Worm (Caenorhabditis elegans): ENCODE results near the gene mars-1.
A peak's percentile ranks its signal among the peaks of the same experiment; 100 is the strongest.

Gene mars-1

DNA sequence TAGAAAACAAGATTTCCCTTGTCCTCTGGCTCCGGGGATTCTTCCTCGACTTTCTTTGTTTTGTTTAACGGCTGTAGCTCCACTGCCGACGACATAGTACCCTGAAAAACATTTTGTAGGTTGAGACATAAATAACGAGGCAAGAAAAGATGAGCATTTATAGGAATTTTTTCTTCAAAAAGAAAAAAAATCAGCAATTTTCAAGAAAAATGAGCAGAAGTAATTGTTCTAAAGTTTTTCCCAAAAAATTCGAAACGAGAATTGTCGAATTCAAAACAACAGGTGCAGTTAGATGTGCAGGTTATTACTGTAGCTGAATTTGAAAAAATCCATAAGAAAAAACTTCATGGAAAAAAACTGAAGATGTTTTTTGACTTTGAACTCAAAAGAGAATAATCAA is 20.1 kb upstream of the mars-1 start, which contains the start of gene ent-1:
Gene ent-1, minus strand, starts transcription at position 101 of the 400 bp plus-strand sequence.
- peak in 1 of 2 experiments; percentile 9 for TF ChIP-seq lsy-2 (tag; optimal IDR thresholded peaks at IDR 0.05)
- no peak for TF ChIP-seq ZK546.5 (tag; optimal IDR thresholded peaks at IDR 0.05)
- TF ChIP-seq aha-1 (tag): peak; percentile 70

DNA sequence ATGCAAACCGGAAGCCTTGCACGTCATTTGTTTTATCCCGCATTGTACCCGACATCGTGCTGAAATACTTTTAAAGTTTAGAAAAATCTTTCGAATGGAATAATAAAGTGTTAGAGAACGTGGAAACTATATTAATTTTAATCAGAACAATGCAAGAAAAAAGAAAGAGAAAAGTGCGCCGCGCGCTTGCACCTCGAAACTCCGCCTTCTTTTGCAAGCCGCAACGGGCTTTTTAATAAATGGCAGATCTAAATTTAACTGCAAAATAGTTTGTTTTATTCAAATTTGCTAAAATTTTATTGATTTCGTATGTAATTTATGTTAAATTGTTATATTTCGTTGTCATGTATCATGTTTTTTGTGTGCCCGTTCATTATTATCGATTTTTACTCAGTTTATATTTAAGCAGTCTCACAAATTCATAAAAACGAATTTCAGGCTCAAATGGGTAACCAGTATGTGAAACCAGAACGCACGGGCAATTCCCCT is 16.7 kb upstream of the mars-1 start, which contains the start of the genes acl-3 and ndub-6:
Gene acl-3, minus strand, starts transcription at position 59 of the 489 bp plus-strand sequence.
Gene ndub-6, plus strand, starts transcription at position 439 of the 489 bp plus-strand sequence.
- no peak for TF ChIP-seq daf-19 (GFP tag; conservative IDR thresholded peaks at IDR 0.05)
- no peak for TF ChIP-seq sdz-12 (GFP tag; optimal IDR thresholded peaks at IDR 0.05)
- no peak for TF ChIP-seq lin-29 (GFP tag; IDR thresholded peaks at IDR 0.05)
- TF ChIP-seq mes-2 (tag; optimal IDR thresholded peaks at IDR 0.05; ENCODE audit: poor library complexity, severe bottlenecking): peak; percentile 64
- TF ChIP-seq ceh-32 (tag; optimal IDR thresholded peaks at IDR 0.05; ENCODE audit: poor library complexity): no peak
- no peak for TF ChIP-seq nhr-111 (GFP tag; optimal IDR thresholded peaks at IDR 0.05)
- TF ChIP-seq lin-39 (tag; optimal IDR thresholded peaks at IDR 0.05): no peak
- TF ChIP-seq daf-12 (tag; optimal IDR thresholded peaks at IDR 0.05): no peak
- TF ChIP-seq daf-16 (GFP tag; optimal IDR thresholded peaks at IDR 0.05): no peak
- peak; percentile 14 for TF ChIP-seq daf-16 (tag; optimal IDR thresholded peaks at IDR 0.05)
- TF ChIP-seq F49E8.2 (tag; optimal IDR thresholded peaks at IDR 0.05; ENCODE audit: borderline replicate concordance): no peak

DNA sequence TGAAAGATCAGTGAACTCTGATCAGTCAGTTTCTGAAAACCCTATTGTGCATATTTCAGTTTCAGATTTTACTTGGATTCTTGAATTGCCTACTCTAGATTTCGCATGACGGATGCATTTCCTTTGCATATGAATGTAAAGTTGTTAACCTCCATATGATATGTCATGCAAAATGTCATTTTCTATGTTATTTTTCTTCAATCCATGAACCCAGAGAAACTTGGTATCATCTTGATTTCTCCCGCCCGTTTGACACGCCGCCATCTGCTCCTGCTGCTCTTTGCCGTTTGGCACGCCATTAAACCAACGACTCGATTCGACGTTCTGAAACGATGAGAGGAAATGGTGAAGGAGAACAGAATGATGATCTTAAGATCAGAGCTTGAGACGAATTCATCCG is 15.1 kb upstream of the mars-1 start:
- TF ChIP-seq pha-4 (GFP tag; IDR thresholded peaks at IDR 0.05) (no peak), pha-4 (tag; optimal IDR thresholded peaks at IDR 0.05) (no peak), unc-62 (GFP tag; optimal IDR thresholded peaks at IDR 0.05 in 1 of 2) (peak in 1 of 2 experiments; percentile 93), unc-62 (tag; optimal IDR thresholded peaks at IDR 0.05) (no peak)

DNA sequence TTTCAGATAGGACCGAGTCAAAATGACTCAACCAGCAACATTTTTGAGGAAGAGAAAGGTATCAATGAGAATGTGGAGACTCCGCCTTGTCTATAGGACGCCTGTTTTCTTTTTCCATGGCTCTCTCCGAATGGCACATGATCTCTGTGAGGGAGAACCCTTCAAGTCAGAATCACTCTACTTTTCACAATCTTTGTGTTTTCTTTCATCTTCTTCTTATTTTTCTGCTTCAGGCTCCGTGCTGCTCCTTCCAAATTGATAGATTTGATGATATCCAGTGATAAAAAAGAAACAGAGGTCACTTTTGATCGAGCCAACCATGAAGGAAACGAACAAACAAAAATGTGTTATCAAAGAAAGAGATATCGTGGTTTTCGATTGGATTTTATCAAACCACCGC is 13.7 kb upstream of the mars-1 start, which contains the start of gene ZK809.8:
Gene ZK809.8, minus strand, starts transcription at position 34 of the 400 bp plus-strand sequence.
- TF ChIP-seq hlh-11 (tag; optimal IDR thresholded peaks at IDR 0.05) (peak; percentile 44), unc-62 (GFP tag; optimal IDR thresholded peaks at IDR 0.05 in 1 of 2) (peak in 1 of 2 experiments; percentile 87), unc-62 (tag; optimal IDR thresholded peaks at IDR 0.05) (no peak), hlh-30 (tag; optimal IDR thresholded peaks at IDR 0.05; ENCODE audit: insufficient read depth) (peak; percentile 5), gei-8 (GFP tag; optimal IDR thresholded peaks at IDR 0.05) (no peak), mep-1 (tag; optimal IDR thresholded peaks at IDR 0.05) (no peak), daf-16 (GFP tag; optimal IDR thresholded peaks at IDR 0.05) (peak in 1 of 2 experiments; percentile 77), daf-16 (tag; optimal IDR thresholded peaks at IDR 0.05) (no peak), attf-4 (tag; optimal IDR thresholded peaks at IDR 0.05) (no peak)

DNA sequence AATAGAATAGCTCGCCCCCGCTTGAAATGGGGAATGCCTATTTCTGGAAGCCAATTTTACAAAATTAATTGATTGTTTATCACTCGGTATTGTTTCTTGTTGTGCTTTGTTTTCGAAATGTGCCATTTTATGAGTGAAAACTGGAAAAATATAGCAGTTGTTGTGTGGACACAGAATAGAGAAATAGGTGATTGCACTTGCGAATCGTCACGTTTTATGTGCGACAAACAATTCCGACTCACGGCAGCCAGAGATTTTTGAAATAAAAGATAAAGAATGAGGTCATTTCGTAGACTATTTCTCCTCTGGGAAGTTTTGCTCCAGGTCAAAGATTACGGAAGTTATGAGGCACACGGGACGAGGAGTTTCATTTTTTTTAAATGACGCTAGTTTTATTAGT is 11.6 kb upstream of the mars-1 start:
- TF ChIP-seq D1046.2 (GFP tag; IDR thresholded peaks at IDR 0.05) (no peak), Y75B8A.6 (GFP tag; IDR thresholded peaks at IDR 0.05) (no peak), duxl-1 (tag; optimal IDR thresholded peaks at IDR 0.05; ENCODE audit: poor library complexity) (no peak), nhr-28 (tag; optimal IDR thresholded peaks at IDR 0.05) (no peak), T20F7.1 (GFP tag; optimal IDR thresholded peaks at IDR 0.05) (no peak), nhr-111 (GFP tag; optimal IDR thresholded peaks at IDR 0.05) (no peak), hlh-11 (tag; optimal IDR thresholded peaks at IDR 0.05) (peak; percentile 9), tra-1 (GFP tag; IDR thresholded peaks at IDR 0.05) (no peak), dve-1 (tag; optimal IDR thresholded peaks at IDR 0.05; ENCODE audit: insufficient read depth) (peak; percentile 48), ceh-28 (tag; optimal IDR thresholded peaks at IDR 0.05) (no peak), ceh-82 (tag; optimal IDR thresholded peaks at IDR 0.05) (no peak), unc-62 (GFP tag; optimal IDR thresholded peaks at IDR 0.05 in 1 of 2) (no peak), unc-62 (tag; optimal IDR thresholded peaks at IDR 0.05) (no peak), T26A8.4 (GFP tag; IDR thresholded peaks at IDR 0.05) (no peak), daf-16 (GFP tag; optimal IDR thresholded peaks at IDR 0.05) (peak in 1 of 2 experiments; percentile 77), daf-16 (tag; optimal IDR thresholded peaks at IDR 0.05) (peak; percentile 74), lin-39 (tag; optimal IDR thresholded peaks at IDR 0.05) (no peak), nhr-102 (tag; optimal IDR thresholded peaks at IDR 0.05) (no peak), ceh-32 (tag; optimal IDR thresholded peaks at IDR 0.05; ENCODE audit: poor library complexity) (no peak), F37D6.2 (tag; optimal IDR thresholded peaks at IDR 0.05) (no peak), zip-11 (GFP tag; IDR thresholded peaks at IDR 0.05) (no peak), madf-9 (GFP tag; conservative IDR thresholded peaks at IDR 0.05) (no peak), daf-19 (GFP tag; conservative IDR thresholded peaks at IDR 0.05) (no peak), ztf-7 (tag; optimal IDR thresholded peaks at IDR 0.05) (no peak)

Data from whole organism, L4 larva.